Worm (Caenorhabditis elegans) whole organism, L4/young adult: Measurements from ENCODE around the gene arrd-5.

ENCODE experiments used
- W03F9.2 ChIP-seq: fragments of 150-350 bp; optimal IDR thresholded peaks from 2 replicates; lab custom pipeline; 2014; ENCODE audit warnings: missing biosample characterization, missing genetic modification characterization
- him-1 ChIP-seq: sonication (generic microtip); optimal IDR thresholded peaks from 2 replicates; lab custom pipeline; 2016; ENCODE audit warnings: missing genotype, missing genetic modification reagents, missing genetic modification characterization, missing compliant biosample characterization

DNA sequence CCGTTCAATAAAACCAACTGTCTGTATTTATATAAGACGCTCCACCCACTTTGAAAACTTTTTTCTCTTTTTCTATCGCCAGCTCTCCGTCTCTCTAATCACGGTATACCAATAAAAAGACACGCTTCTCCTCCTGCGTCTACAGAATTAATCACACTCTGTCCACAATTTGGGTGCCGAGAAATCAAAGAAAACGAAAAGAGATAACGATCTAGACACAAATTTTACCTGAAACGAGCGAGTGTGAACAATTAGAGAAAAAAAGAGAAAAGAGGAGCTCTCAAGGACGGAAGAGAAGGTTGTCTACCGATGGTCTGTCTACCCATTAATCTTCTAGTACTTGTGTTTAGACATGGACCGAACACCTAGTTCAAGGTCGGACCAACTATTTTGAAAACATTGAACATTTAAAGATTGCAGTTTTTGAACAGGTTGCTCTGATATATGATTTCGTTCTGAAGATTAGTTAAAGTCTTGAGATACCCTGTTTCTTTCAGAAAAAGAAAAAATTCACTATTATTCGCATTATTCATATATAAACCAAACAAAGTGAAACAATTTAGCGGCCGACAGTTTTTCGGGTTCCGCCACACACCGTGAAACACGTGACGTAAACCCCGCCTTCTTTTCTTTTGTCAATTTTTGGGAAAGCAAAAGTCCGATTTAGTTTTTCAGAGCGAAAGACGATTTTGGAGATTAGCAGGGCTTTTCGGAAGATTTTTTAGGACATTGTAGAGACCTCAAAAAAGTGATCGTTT is 47.4 kb upstream of the arrd-5 start, which contains the start of gene cyp-13A2:
- no peak for TF ChIP-seq him-1 (tag; lab: Kevin White, UChicago)
- TF ChIP-seq W03F9.2 (tag; lab: Kevin White, UChicago), result no peak
